Fruit fly (Drosophila melanogaster) whole organism, wandering third instar larva: Measurements from ENCODE around the gene CG32641.

Experiments used
- Abd-B ChIP-seq: fragments of >200 bp; optimal IDR thresholded peaks from 2 replicates; lab custom pipeline; 2017; ENCODE audit warnings: missing biosample characterization, missing genetic modification characterization
- CG32264 ChIP-seq: fragments of 200-800 bp; sonication (Bioruptor generic); optimal IDR thresholded peaks from 2 replicates; lab custom pipeline; 2016; ENCODE audit warnings: missing biosample characterization, missing genetic modification characterization
- CG9705 ChIP-seq: fragments of 200-800 bp; sonication (Bioruptor generic); optimal IDR thresholded peaks from 2 replicates; lab custom pipeline; 2018; ENCODE audit warnings: missing biosample characterization, mild to moderate bottlenecking, missing genetic modification characterization
- CrebA ChIP-seq: fragments of 200-800 bp; sonication (Bioruptor generic); optimal IDR thresholded peaks from 2 replicates; lab custom pipeline; 2016; ENCODE audit warnings: missing biosample characterization, mild to moderate bottlenecking, missing genetic modification characterization, borderline replicate concordance
- Dfd ChIP-seq: fragments of >200 bp; optimal IDR thresholded peaks from 2 replicates; lab custom pipeline; 2017; ENCODE audit warnings: missing biosample characterization, missing genetic modification characterization
- Dif ChIP-seq: fragments of 200-275, 200-300 bp; sonication (Bioruptor generic); optimal IDR thresholded peaks from 2 replicates; lab custom pipeline; 2018; ENCODE audit warnings: missing biosample characterization, missing genetic modification characterization; ENCODE audit not compliant: partially characterized antibody
- GATAd ChIP-seq: sonication (Bioruptor generic); optimal IDR thresholded peaks from 2 replicates; lab custom pipeline; 2016; ENCODE audit warnings: missing biosample characterization, missing genetic modification characterization
- HLH106 ChIP-seq: fragments of 200-800 bp; optimal IDR thresholded peaks from 3 replicates; lab custom pipeline; 2019; ENCODE audit warnings: missing biosample characterization, mild to moderate bottlenecking, missing genetic modification characterization, moderate library complexity
- Hnf4 ChIP-seq: fragments of 200-800 bp; sonication (Bioruptor generic); optimal IDR thresholded peaks from 2 replicates; lab custom pipeline; 2016; ENCODE audit warnings: missing biosample characterization, mild to moderate bottlenecking, missing genetic modification characterization
- Hr78 ChIP-seq: fragments of >200 bp; optimal IDR thresholded peaks from 2 replicates; lab custom pipeline; 2017; ENCODE audit warnings: missing biosample characterization, missing genetic modification characterization
- Hr83 ChIP-seq: fragments of 200-300 bp; sonication (Bioruptor generic); optimal IDR thresholded peaks from 2 replicates; lab custom pipeline; 2016; ENCODE audit warnings: missing biosample characterization, mild to moderate bottlenecking, missing genetic modification characterization, moderate library complexity; ENCODE audit not compliant: poor library complexity, severe bottlenecking
- Jra ChIP-seq: sonication (Bioruptor generic); optimal IDR thresholded peaks from 2 replicates; lab custom pipeline; 2016; ENCODE audit warnings: missing biosample characterization, missing genetic modification characterization
- Mio ChIP-seq: sonication (Bioruptor generic); optimal IDR thresholded peaks from 2 replicates; lab custom pipeline; 2016; ENCODE audit warnings: missing biosample characterization, missing genetic modification characterization
- Myc ChIP-seq: fragments of >200 bp; optimal IDR thresholded peaks from 2 replicates; lab custom pipeline; 2017
- N ChIP-seq: fragments of >200 bp; optimal IDR thresholded peaks from 2 replicates; lab custom pipeline; 2018; ENCODE audit warnings: missing biosample characterization, missing external identifiers, missing genetic modification characterization
- OdsH ChIP-seq: fragments of 200-800 bp; sonication (Bioruptor generic); optimal IDR thresholded peaks from 2 replicates; lab custom pipeline; 2016; ENCODE audit warnings: missing biosample characterization, mild to moderate bottlenecking, missing genetic modification characterization
- Rel ChIP-seq, 2 experiments: fragments of 200-800 bp; sonication (Bioruptor generic) in 1 of 2; optimal IDR thresholded peaks; 2 replicates in 1 of 2; 3 replicates in 1 of 2; lab custom pipeline; 2016 to 2019; ENCODE audit warnings: mild to moderate bottlenecking in 2 of 2, missing biosample characterization in 2 of 2, missing genetic modification characterization in 2 of 2, moderate library complexity in 1 of 2
- Sp1 ChIP-seq: fragments of 200-800 bp; sonication (Bioruptor generic); optimal IDR thresholded peaks from 3 replicates; lab custom pipeline; 2019; ENCODE audit warnings: missing biosample characterization, mild to moderate bottlenecking, missing genetic modification characterization, moderate library complexity
- Vsx2 ChIP-seq: fragments of 200-300, 225-300 bp; sonication (Bioruptor generic); optimal IDR thresholded peaks from 2 replicates; lab custom pipeline; 2018; ENCODE audit warnings: missing biosample characterization, missing genetic modification characterization; ENCODE audit not compliant: partially characterized antibody
- br ChIP-seq: fragments of 200-800 bp; sonication (Bioruptor generic); optimal IDR thresholded peaks from 2 replicates; lab custom pipeline; 2016; ENCODE audit warnings: missing biosample characterization, missing genetic modification characterization
- brk ChIP-seq: fragments of 200-800 bp; sonication (Bioruptor generic); optimal IDR thresholded peaks from 2 replicates; lab custom pipeline; 2016; ENCODE audit warnings: missing biosample characterization, mild to moderate bottlenecking, missing genetic modification characterization
- dl ChIP-seq, 2 experiments: fragments of 175-275, 200-275 bp in 1 of 2; fragments of 200-275 bp in 1 of 2; sonication (Bioruptor generic); optimal IDR thresholded peaks; lab custom pipeline; 2018; ENCODE audit warnings: mild to moderate bottlenecking in 2 of 2, missing biosample characterization in 2 of 2, missing genetic modification characterization in 2 of 2, moderate library complexity in 2 of 2; ENCODE audit not compliant: partially characterized antibody in 2 of 2, insufficient read depth in 1 of 2
- dmrt93B ChIP-seq: fragments of 200-800 bp; sonication (Bioruptor generic); optimal IDR thresholded peaks from 2 replicates; lab custom pipeline; 2018; ENCODE audit warnings: missing biosample characterization, mild to moderate bottlenecking, missing genetic modification characterization
- dsf ChIP-seq: sonication (Bioruptor generic); optimal IDR thresholded peaks from 2 replicates; lab custom pipeline; 2016; ENCODE audit warnings: missing biosample characterization, missing genetic modification characterization, borderline replicate concordance
- ey ChIP-seq: fragments of 200-800 bp; sonication (Bioruptor generic); optimal IDR thresholded peaks from 2 replicates; lab custom pipeline; 2016; ENCODE audit warnings: missing biosample characterization, missing genetic modification characterization
- foxo ChIP-seq, 2 experiments: fragments of 200-800 bp; sonication (Bioruptor generic); optimal IDR thresholded peaks; 2 replicates in 1 of 2; 3 replicates in 1 of 2; lab custom pipeline; 2016 to 2017; ENCODE audit warnings: missing biosample characterization in 2 of 2, missing genetic modification characterization in 2 of 2
- fru ChIP-seq: fragments of 200-800 bp; sonication (Bioruptor generic); optimal IDR thresholded peaks from 3 replicates; lab custom pipeline; 2016; ENCODE audit warnings: missing biosample characterization, mild to moderate bottlenecking, missing genetic modification characterization
- h ChIP-seq: fragments of 200-800 bp; sonication (Bioruptor generic); optimal IDR thresholded peaks from 3 replicates; lab custom pipeline; 2016; ENCODE audit warnings: missing biosample characterization, mild to moderate bottlenecking, missing genetic modification characterization
- jim ChIP-seq: fragments of 175-275, 200-325 bp; sonication (Bioruptor generic); optimal IDR thresholded peaks from 2 replicates; lab custom pipeline; 2016; ENCODE audit warnings: missing biosample characterization, mild to moderate bottlenecking, missing genetic modification characterization
- lola ChIP-seq: fragments of >200 bp; optimal IDR thresholded peaks from 2 replicates; lab custom pipeline; 2017; ENCODE audit warnings: missing biosample characterization, missing genetic modification characterization
- pan ChIP-seq: fragments of >200 bp; optimal IDR thresholded peaks from 2 replicates; lab custom pipeline; 2017
- psq ChIP-seq: fragments of 200-800 bp; sonication (Bioruptor generic); optimal IDR thresholded peaks from 3 replicates; lab custom pipeline; 2017; ENCODE audit warnings: missing biosample characterization, mild to moderate bottlenecking, missing genetic modification characterization, moderate library complexity
- rgr ChIP-seq: fragments of 200-800 bp; sonication (Bioruptor generic); optimal IDR thresholded peaks from 3 replicates; lab custom pipeline; 2016; ENCODE audit warnings: missing biosample characterization, mild to moderate bottlenecking, missing genetic modification characterization
- sage ChIP-seq: fragments of 200-800 bp; sonication (Bioruptor generic); optimal IDR thresholded peaks from 2 replicates; lab custom pipeline; 2016; ENCODE audit warnings: missing biosample characterization, mild to moderate bottlenecking, missing genetic modification characterization
- sv ChIP-seq: fragments of 200-800 bp; sonication (Bioruptor generic); optimal IDR thresholded peaks from 3 replicates; lab custom pipeline; 2016; ENCODE audit warnings: missing biosample characterization, missing genetic modification characterization
- tai ChIP-seq: sonication (Bioruptor generic); optimal IDR thresholded peaks from 2 replicates; lab custom pipeline; 2016; ENCODE audit warnings: missing biosample characterization, missing genetic modification characterization
- usp ChIP-seq: fragments of >200 bp; optimal IDR thresholded peaks from 2 replicates; lab custom pipeline; 2017; ENCODE audit warnings: missing biosample characterization, missing genetic modification characterization
- woc ChIP-seq: sonication (Bioruptor generic); optimal IDR thresholded peaks from 2 replicates; lab custom pipeline; 2016; ENCODE audit warnings: missing biosample characterization, mild to moderate bottlenecking, missing genetic modification characterization

Gene CG32641

dm6 chrX:13149083-13149482 lies 35.2 kb upstream of the CG32641 start:
- TF ChIP-seq ey (no peak), CG9705 (GFP tag; lab: Kevin White, UChicago) (no peak), dl (GFP tag; optimal IDR thresholded peaks at IDR 0.05; lab: Kevin White, UChicago; ENCODE audit: insufficient read depth in 1 of 2, partially characterized antibody in 2 of 2) (no peak)

dm6 chrX:13154783-13155182 lies 29.5 kb upstream of the CG32641 start, which contains the start of the genes CG4318 and CG4332:
TSS of gene CG4318 (minus strand) at chrX:13154924.
TSS of gene CG4332 (plus strand) at chrX:13155038.
- TF ChIP-seq Myc (lab: Kevin White, UChicago) (peak; percentile 62), Abd-B (no peak)

- TF ChIP-seq N (no peak), lola (GFP tag; lab: Kevin White, UChicago) (no peak), Mio (GFP tag; lab: Kevin White, UChicago) (no peak), ey (peak; percentile 80), CrebA (GFP tag; lab: Kevin White, UChicago) (no peak), dsf (GFP tag; lab: Kevin White, UChicago) (no peak), Dfd (GFP tag; lab: Kevin White, UChicago) (no peak), dl (GFP tag; optimal IDR thresholded peaks at IDR 0.05; lab: Kevin White, UChicago; ENCODE audit: insufficient read depth in 1 of 2, partially characterized antibody in 2 of 2) (no peak), sage (GFP tag; lab: Kevin White, UChicago) (no peak), Sp1 (GFP tag; lab: Kevin White, UChicago) (peak; percentile 75), foxo (GFP tag; optimal IDR thresholded peaks at IDR 0.05; lab: Kevin White, UChicago) (peak in 1 of 2 experiments; percentile 80), Abd-B (no peak), CG32264 (GFP tag; lab: Kevin White, UChicago) (no peak), pan (no peak), Rel (GFP tag; optimal IDR thresholded peaks at IDR 0.05; lab: Kevin White, UChicago) (no peak), Rel (tag; optimal IDR thresholded peaks at IDR 0.05; lab: Kevin White, UChicago) (peak; percentile 40), woc (GFP tag; lab: Kevin White, UChicago) (no peak), sv (GFP tag; lab: Kevin White, UChicago) (peak; percentile 20), psq (GFP tag; lab: Kevin White, UChicago) (peak; percentile 60), dmrt93B (GFP tag; lab: Kevin White, UChicago) (peak; percentile 72), Jra (GFP tag; lab: Kevin White, UChicago) (peak; percentile 79), Dif (GFP tag; lab: Kevin White, UChicago) (no peak), Vsx2 (GFP tag; lab: Kevin White, UChicago) (no peak), Hnf4 (GFP tag; lab: Kevin White, UChicago) (no peak), br (GFP tag; lab: Kevin White, UChicago) (peak; percentile 81), h (GFP tag; lab: Kevin White, UChicago) (peak; percentile 79), tai (GFP tag; lab: Kevin White, UChicago) (no peak), rgr (GFP tag; lab: Kevin White, UChicago) (peak; percentile 80), CG9705 (GFP tag; lab: Kevin White, UChicago) (peak; percentile 80), Hr83 (GFP tag; lab: Kevin White, UChicago) (no peak), fru (GFP tag; lab: Kevin White, UChicago) (peak; percentile 83), Hr78 (GFP tag; lab: Kevin White, UChicago) (no peak), brk (GFP tag; lab: Kevin White, UChicago) (no peak), GATAd (GFP tag; lab: Kevin White, UChicago) (peak; percentile 40), jim (GFP tag; lab: Kevin White, UChicago) (no peak), OdsH (GFP tag; lab: Kevin White, UChicago) (peak; percentile 62), Myc (lab: Kevin White, UChicago) (peak; percentile 58), HLH106 (tag; lab: Kevin White, UChicago) (peak; percentile 87), usp (GFP tag; lab: Kevin White, UChicago) (no peak)
Measured at dm6 chrX:13159481-13159880, 24.8 kb upstream of the CG32641 start, which contains the start of the genes Bap60 and CG12096. TSS of gene Bap60 (minus strand) at chrX:13159508. TSS of gene CG12096 (plus strand) at chrX:13159604.
